Fruit fly (Drosophila melanogaster) whole organism, pupa: ENCODE results near the gene Trl.

ENCODE experiments used
- CG10348 ChIP-seq: fragments of 200-800 bp; sonication (Bioruptor generic); IDR thresholded peaks from 2 replicates; pipeline ENCODE4 v1.3.6; 2022; ENCODE audit warnings: missing biosample characterization, missing genetic modification characterization
- CG12605 ChIP-seq: fragments of 200-800 bp; sonication (Bioruptor generic); IDR thresholded peaks from 2 replicates; pipeline ENCODE4 v1.3.6; 2022; ENCODE audit warnings: missing biosample characterization, missing genetic modification characterization
- CG13204 ChIP-seq: fragments of 200-800 bp; sonication (Bioruptor generic); optimal IDR thresholded peaks from 2 replicates; lab custom pipeline; 2018; ENCODE audit warnings: missing biosample characterization, mild to moderate bottlenecking, missing genetic modification characterization, moderate library complexity
- CG14655 ChIP-seq: fragments of 200-800 bp; sonication (Bioruptor generic); optimal IDR thresholded peaks from 3 replicates; lab custom pipeline; 2017; ENCODE audit warnings: mild to moderate bottlenecking, missing biosample characterization, missing genetic modification reagents, missing genetic modification characterization
- CG15710 ChIP-seq: fragments of 200-800 bp; sonication (Bioruptor generic); optimal IDR thresholded peaks from 2 replicates; lab custom pipeline; 2018; ENCODE audit warnings: missing biosample characterization, mild to moderate bottlenecking, missing genetic modification characterization, moderate library complexity
- CG17806 ChIP-seq: fragments of 200-800 bp; sonication (Bioruptor generic); optimal IDR thresholded peaks from 2 replicates; lab custom pipeline; 2018; ENCODE audit warnings: missing biosample characterization, mild to moderate bottlenecking, missing genetic modification characterization, moderate library complexity
- CG32121 ChIP-seq: fragments of 200-800 bp; sonication (Bioruptor generic); IDR thresholded peaks from 2 replicates; pipeline ENCODE4 v1.3.6; 2022; ENCODE audit warnings: missing biosample characterization, missing genetic modification characterization
- CG34367 ChIP-seq: fragments of 200-800 bp; sonication (Bioruptor generic); optimal IDR thresholded peaks from 2 replicates; lab custom pipeline; 2018; ENCODE audit warnings: missing biosample characterization, mild to moderate bottlenecking, missing genetic modification characterization
- CG4496 ChIP-seq: fragments of 200-800 bp; sonication (Bioruptor generic); IDR thresholded peaks from 3 replicates; pipeline ENCODE4 v1.3.6; 2022; ENCODE audit warnings: missing biosample characterization, missing genetic modification characterization
- CG8159 ChIP-seq: fragments of 200-800 bp; sonication (Bioruptor generic); optimal IDR thresholded peaks from 3 replicates; lab custom pipeline; 2018; ENCODE audit warnings: missing biosample characterization, mild to moderate bottlenecking, missing genetic modification characterization, moderate library complexity
- CG8301 ChIP-seq: fragments of 200-800 bp; sonication (Bioruptor generic); optimal IDR thresholded peaks from 2 replicates; lab custom pipeline; 2018; ENCODE audit warnings: missing biosample characterization, mild to moderate bottlenecking, missing genetic modification characterization
- CG9948 ChIP-seq: fragments of 200-800 bp; sonication (Bioruptor generic); optimal IDR thresholded peaks from 2 replicates; lab custom pipeline; 2018; ENCODE audit warnings: missing biosample characterization, mild to moderate bottlenecking, missing genetic modification characterization, moderate library complexity
- D1 ChIP-seq: fragments of 200-800 bp; sonication (Bioruptor generic); optimal IDR thresholded peaks from 2 replicates; lab custom pipeline; 2018; ENCODE audit warnings: missing biosample characterization, mild to moderate bottlenecking, missing genetic modification characterization, moderate library complexity
- EcR ChIP-seq: fragments of 200-800 bp; sonication (Bioruptor generic); optimal IDR thresholded peaks from 3 replicates; lab custom pipeline; 2019; ENCODE audit warnings: missing biosample characterization, missing genetic modification characterization, mild to moderate bottlenecking, moderate library complexity, missing genetic modification reagents
- Ets98B ChIP-seq: fragments of 200-800 bp; sonication (Bioruptor generic); IDR thresholded peaks from 2 replicates; pipeline ENCODE4 v1.3.6; 2022; ENCODE audit warnings: missing biosample characterization, missing genetic modification characterization
- Pif1A ChIP-seq: fragments of 200-800 bp; sonication (Bioruptor generic); optimal IDR thresholded peaks from 3 replicates; lab custom pipeline; 2016; ENCODE audit warnings: missing biosample characterization, missing genetic modification characterization
- Pif1B ChIP-seq: fragments of 200-800 bp; sonication (Bioruptor generic); optimal IDR thresholded peaks from 3 replicates; lab custom pipeline; 2016; ENCODE audit warnings: missing biosample characterization, missing genetic modification characterization
- Snoo ChIP-seq: fragments of 200-800 bp; sonication (Bioruptor generic); optimal IDR thresholded peaks from 3 replicates; lab custom pipeline; 2017; ENCODE audit warnings: missing biosample characterization, mild to moderate bottlenecking, missing genetic modification characterization, inconsistent platforms
- fd96Ca ChIP-seq: fragments of 200-800 bp; sonication (Bioruptor generic); IDR thresholded peaks from 3 replicates; pipeline ENCODE4 v1.3.6; 2022; ENCODE audit warnings: missing biosample characterization, missing genetic modification characterization
- gl ChIP-seq: fragments of 200-800 bp; sonication (Bioruptor generic); optimal IDR thresholded peaks from 2 replicates; lab custom pipeline; 2018; ENCODE audit warnings: missing biosample characterization, mild to moderate bottlenecking, missing genetic modification characterization
- rn ChIP-seq: fragments of 200-800 bp; sonication (Bioruptor generic); IDR thresholded peaks from 2 replicates; pipeline ENCODE4 v1.3.6; 2022; ENCODE audit warnings: missing biosample characterization, missing genetic modification characterization

Gene Trl

DNA sequence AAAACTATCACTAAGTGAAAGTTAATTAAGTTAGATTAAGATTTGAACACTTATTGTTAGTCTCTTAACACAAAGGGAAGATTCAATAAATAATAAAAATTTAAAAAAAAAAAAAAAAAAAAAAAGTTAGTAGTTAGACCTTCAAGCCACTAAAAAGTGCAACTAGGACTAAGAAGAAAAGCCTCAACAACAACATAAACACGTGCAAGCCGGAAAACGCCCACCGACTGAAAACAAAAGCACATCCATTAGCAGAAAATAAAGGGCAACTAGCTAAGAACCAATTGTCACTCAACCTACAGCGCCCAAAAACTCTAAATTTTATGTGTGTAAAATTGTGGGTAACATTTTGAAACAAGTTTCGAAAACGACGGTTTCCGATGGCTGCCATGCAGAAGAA, 32.4 kb downstream of the Trl start, which contains the start of gene CG13473:
Gene CG13473 (plus strand): TSS at position 301 of the 400 bp plus-strand sequence.
- no peak for TF ChIP-seq CG13204 (GFP tag; lab: Kevin White, UChicago)
- TF ChIP-seq CG8301 (tag; lab: Kevin White, UChicago), result no peak
- no peak for TF ChIP-seq Ets98B (GFP tag; lab: Robert Waterston, UW)
- no peak for TF ChIP-seq CG14655 (GFP tag; lab: Kevin White, UChicago)
- no peak for TF ChIP-seq EcR
- no peak for TF ChIP-seq CG32121
- no peak for TF ChIP-seq fd96Ca (GFP tag; lab: Robert Waterston, UW)
- TF ChIP-seq Pif1B (GFP tag; lab: Kevin White, UChicago), result no peak
- TF ChIP-seq gl (tag; lab: Kevin White, UChicago), result no peak
- TF ChIP-seq Pif1A (GFP tag; lab: Kevin White, UChicago), result no peak
- TF ChIP-seq CG17806 (tag; lab: Kevin White, UChicago), result no peak
- TF ChIP-seq CG34367 (tag; lab: Kevin White, UChicago), result no peak
- no peak for TF ChIP-seq CG9948 (tag; lab: Kevin White, UChicago)
- TF ChIP-seq CG8159 (tag; lab: Kevin White, UChicago), result no peak
- TF ChIP-seq D1 (tag; lab: Kevin White, UChicago), result no peak
- no peak for TF ChIP-seq CG15710 (tag; lab: Kevin White, UChicago)
- TF ChIP-seq rn (GFP tag; lab: Robert Waterston, UW), result no peak
- TF ChIP-seq Snoo (tag; lab: Kevin White, UChicago), result no peak
- no peak for TF ChIP-seq CG4496 (GFP tag; lab: Robert Waterston, UW)

DNA sequence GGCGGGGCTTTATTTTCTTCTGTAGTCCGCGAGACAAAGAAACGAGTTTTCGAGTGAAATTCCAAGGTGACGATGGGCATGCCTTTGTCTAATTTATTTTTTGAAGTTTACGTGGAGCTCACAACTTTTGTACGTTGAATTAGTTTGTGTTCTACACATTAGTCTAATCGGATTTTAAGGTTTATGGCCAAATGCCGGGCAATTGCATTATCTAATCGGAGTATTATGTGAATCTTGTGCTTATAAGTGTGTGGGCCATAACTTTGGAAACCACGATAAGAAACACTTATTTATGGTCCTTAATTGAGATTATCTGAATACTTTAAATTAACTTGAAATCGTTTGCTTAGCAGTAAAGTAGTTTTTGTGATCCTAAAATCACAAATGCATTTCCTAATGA, 48.0 kb downstream of the Trl start:
- no peak for TF ChIP-seq CG14655 (GFP tag; lab: Kevin White, UChicago)
- TF ChIP-seq CG15710 (tag; lab: Kevin White, UChicago), result no peak
- TF ChIP-seq CG8301 (tag; lab: Kevin White, UChicago), result no peak
- no peak for TF ChIP-seq fd96Ca (GFP tag; lab: Robert Waterston, UW)
- no peak for TF ChIP-seq Pif1A (GFP tag; lab: Kevin White, UChicago)
- TF ChIP-seq CG17806 (tag; lab: Kevin White, UChicago), result no peak
- no peak for TF ChIP-seq rn (GFP tag; lab: Robert Waterston, UW)
- TF ChIP-seq Ets98B (GFP tag; lab: Robert Waterston, UW), result no peak
- no peak for TF ChIP-seq Pif1B (GFP tag; lab: Kevin White, UChicago)

DNA sequence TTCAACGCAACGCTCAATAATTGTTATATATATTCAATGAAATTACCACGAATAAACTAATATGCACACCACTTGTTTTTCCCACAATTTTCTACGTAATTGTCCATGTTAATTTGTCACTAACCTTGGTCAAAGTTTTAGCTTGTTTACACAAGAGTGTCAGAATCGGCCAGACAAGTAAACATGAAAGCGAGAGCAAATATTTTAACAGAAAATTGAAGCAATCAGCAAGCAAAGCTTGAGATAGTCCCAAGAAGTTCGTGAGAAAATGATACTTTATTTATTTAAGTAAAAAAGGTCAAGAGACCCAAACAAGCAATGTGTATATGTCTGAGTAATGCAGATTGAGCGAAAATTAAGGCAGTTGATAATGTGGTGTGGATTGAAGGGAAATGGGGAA, 52.8 kb downstream of the Trl start:
- TF ChIP-seq Pif1A (GFP tag; lab: Kevin White, UChicago) (peak; percentile 41), Pif1B (GFP tag; lab: Kevin White, UChicago) (no peak), Ets98B (GFP tag; lab: Robert Waterston, UW) (no peak), CG13204 (GFP tag; lab: Kevin White, UChicago) (no peak), CG10348 (GFP tag; lab: Robert Waterston, UW) (no peak)

DNA sequence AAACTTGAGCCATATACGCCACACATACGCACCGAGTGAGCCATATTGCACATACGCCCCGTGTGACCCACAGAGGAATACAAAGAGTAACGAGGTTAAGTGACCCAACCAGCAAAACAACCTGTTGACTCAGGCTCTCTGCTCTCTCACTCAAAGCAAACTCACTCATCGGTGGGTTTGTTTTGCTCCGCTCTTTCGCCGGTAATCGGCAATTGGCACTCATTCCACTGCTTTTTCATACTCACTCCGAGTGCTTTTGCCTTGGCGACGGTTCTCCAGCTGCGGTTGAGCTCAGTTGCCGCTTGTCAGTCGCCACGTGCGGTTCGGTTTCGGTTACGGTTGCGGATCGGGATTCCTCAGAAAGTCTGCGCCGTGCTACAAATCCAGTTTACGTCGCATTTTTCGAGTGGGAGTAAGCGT, 54.4 kb downstream of the Trl start:
- TF ChIP-seq Pif1A (GFP tag; lab: Kevin White, UChicago) (peak; percentile 18), CG12605 (peak; percentile 94), CG17806 (tag; lab: Kevin White, UChicago) (no peak), D1 (tag; lab: Kevin White, UChicago) (no peak), Pif1B (GFP tag; lab: Kevin White, UChicago) (peak; percentile 41)
- TF ChIP-seq, all 21 proteins: peak for 3

DNA sequence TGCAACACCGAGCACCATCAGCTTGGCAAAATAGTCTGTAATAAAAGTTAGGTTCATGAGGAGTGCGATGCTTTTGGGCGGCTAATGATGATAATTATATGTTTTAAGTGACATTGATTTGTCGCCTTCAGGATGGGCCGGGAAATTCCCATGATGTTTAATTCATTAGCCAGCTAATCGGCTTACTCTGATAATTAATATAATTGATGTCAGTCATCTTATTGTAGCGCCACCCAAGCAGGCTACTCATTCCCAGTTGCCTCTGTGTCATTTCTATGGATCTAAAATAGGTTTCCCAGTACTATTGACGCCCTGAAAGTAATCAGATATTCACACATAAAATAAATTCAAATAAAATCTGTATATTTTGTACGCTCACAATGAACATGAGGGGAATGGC, 55.7 kb downstream of the Trl start, which contains the start of gene CG13476:
Gene CG13476 (plus strand): TSS at position 301 of the 400 bp plus-strand sequence.
- no peak for TF ChIP-seq CG13204 (GFP tag; lab: Kevin White, UChicago)
- TF ChIP-seq CG4496 (GFP tag; lab: Robert Waterston, UW), result no peak
- no peak for TF ChIP-seq Snoo (tag; lab: Kevin White, UChicago)
- TF ChIP-seq rn (GFP tag; lab: Robert Waterston, UW), result no peak
- no peak for TF ChIP-seq CG12605
- TF ChIP-seq CG32121, result no peak

DNA sequence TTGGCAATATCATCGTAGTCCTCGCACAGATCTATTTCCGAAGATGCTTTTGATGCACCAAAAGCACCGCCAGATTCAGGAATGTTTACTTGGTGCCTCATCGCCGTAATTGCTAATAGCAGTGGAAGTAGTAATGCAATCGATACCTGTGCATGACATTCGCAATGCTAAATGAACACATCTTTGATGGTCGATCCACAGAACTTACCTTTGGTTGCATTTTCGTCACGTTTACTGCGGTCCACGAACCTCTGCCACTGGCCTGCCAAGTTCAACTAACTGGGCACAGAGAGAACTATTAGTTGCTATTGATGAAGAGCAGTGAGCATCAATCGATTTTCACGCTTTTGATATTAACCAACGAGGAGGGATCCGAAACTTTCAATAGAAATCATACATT, 59.3 kb downstream of the Trl start, which contains the start of gene CG17177:
Gene CG17177 (minus strand): TSS at position 101 of the 400 bp plus-strand sequence.
- TF ChIP-seq CG8159 (tag; lab: Kevin White, UChicago) (no peak), Snoo (tag; lab: Kevin White, UChicago) (no peak), CG4496 (GFP tag; lab: Robert Waterston, UW) (no peak), D1 (tag; lab: Kevin White, UChicago) (no peak), Pif1A (GFP tag; lab: Kevin White, UChicago) (no peak), gl (tag; lab: Kevin White, UChicago) (no peak), CG13204 (GFP tag; lab: Kevin White, UChicago) (no peak), CG14655 (GFP tag; lab: Kevin White, UChicago) (no peak), CG15710 (tag; lab: Kevin White, UChicago) (no peak), rn (GFP tag; lab: Robert Waterston, UW) (no peak), Pif1B (GFP tag; lab: Kevin White, UChicago) (no peak)
